Worm (Caenorhabditis elegans): ENCODE measurements around the gene Y22D7AL.7.

ce11 chrIII:1540100-1540695, 36.4 kb upstream of the Y22D7AL.7 start, which contains the start of the genes Y67D2.5 and cisd-3.2:
- TF ChIP-seq lin-13 (tag; optimal IDR thresholded peaks at IDR 0.05) (no peak), nhr-237 (tag; optimal IDR thresholded peaks at IDR 0.05) (peak; percentile 16), nhr-12 (tag; optimal IDR thresholded peaks at IDR 0.05) (no peak), M03D4.4 (tag; optimal IDR thresholded peaks at IDR 0.05) (no peak)
